Worm (Caenorhabditis elegans) whole organism, L3 larva: Measurements from ENCODE around the gene Y62H9A.15.
A peak's percentile ranks its signal among the peaks of the same experiment; 100 is the strongest.

Experiments
- R02D3.7 ChIP-seq: fragments of 150-350 bp; optimal IDR thresholded peaks from 2 replicates; lab custom pipeline; 2014; ENCODE audit warnings: missing biosample characterization, missing genetic modification characterization
- ZK546.5 ChIP-seq: sonication (generic microtip); optimal IDR thresholded peaks from 2 replicates; lab custom pipeline; 2017; ENCODE audit warnings: missing biosample characterization, missing genetic modification characterization
- ama-1 ChIP-seq: fragments of 150-350 bp; optimal IDR thresholded peaks from 2 replicates; lab custom pipeline; 2018
- ceh-16 ChIP-seq: sonication (generic microtip); optimal IDR thresholded peaks from 2 replicates; lab custom pipeline; 2017; ENCODE audit warnings: missing biosample characterization, missing genetic modification characterization
- ceh-28 ChIP-seq: fragments of 150-350 bp; optimal IDR thresholded peaks from 2 replicates; lab custom pipeline; 2014; ENCODE audit warnings: missing biosample characterization, missing genetic modification reagents, missing genetic modification characterization
- ceh-9 ChIP-seq: sonication (generic microtip); optimal IDR thresholded peaks from 2 replicates; lab custom pipeline; 2018; ENCODE audit warnings: missing biosample characterization, missing genetic modification characterization
- egl-5 ChIP-seq: fragments of 150-350 bp; optimal IDR thresholded peaks from 2 replicates; lab custom pipeline; 2017; ENCODE audit warnings: missing biosample characterization, missing genetic modification reagents, missing genetic modification characterization, inconsistent platforms
- elt-1 ChIP-seq: fragments of 150-350 bp; optimal IDR thresholded peaks from 2 replicates; lab custom pipeline; 2014; ENCODE audit warnings: missing biosample characterization, missing genetic modification characterization
- elt-2 ChIP-seq: sonication (generic microtip); optimal IDR thresholded peaks from 2 replicates; lab custom pipeline; 2016; ENCODE audit warnings: missing genetic modification reagents, mild to moderate bottlenecking, missing genetic modification characterization, missing compliant biosample characterization
- elt-3 ChIP-seq, 3 experiments: fragments of 150-350 bp in 1 of 3; sonication (generic microtip) in 2 of 3; optimal IDR thresholded peaks; 2 replicates in 2 of 3; 4 replicates in 1 of 3; lab custom pipeline; 2014 to 2017; ENCODE audit warnings: missing biosample characterization in 3 of 3, missing genetic modification characterization in 3 of 3
- eor-1 ChIP-seq, 2 experiments: fragments of 150-350 bp; optimal IDR thresholded peaks; 2 replicates each; lab custom pipeline; 2014 to 2018; ENCODE audit warnings: missing biosample characterization in 2 of 2, missing genetic modification characterization in 2 of 2
- fkh-2 ChIP-seq: fragments of 150-350 bp; optimal IDR thresholded peaks from 2 replicates; lab custom pipeline; 2014; ENCODE audit warnings: missing biosample characterization, missing genetic modification reagents, missing genetic modification characterization
- fos-1 ChIP-seq: fragments of 150-350 bp; optimal IDR thresholded peaks from 2 replicates; lab custom pipeline; 2014; ENCODE audit warnings: missing biosample characterization, missing genetic modification characterization
- hmg-11 ChIP-seq: sonication (generic microtip); optimal IDR thresholded peaks from 2 replicates; lab custom pipeline; 2016; ENCODE audit warnings: missing genetic modification characterization, missing compliant biosample characterization
- lin-15B ChIP-seq: fragments of 150-350 bp; optimal IDR thresholded peaks from 2 replicates; lab custom pipeline; 2014; ENCODE audit warnings: missing biosample characterization, missing genetic modification characterization
- lin-39 ChIP-seq: fragments of 150-350 bp; optimal IDR thresholded peaks from 2 replicates; lab custom pipeline; 2018; ENCODE audit warnings: missing biosample characterization, missing genetic modification reagents, missing genetic modification characterization
- lsy-12 ChIP-seq: sonication (generic microtip); optimal IDR thresholded peaks from 2 replicates; lab custom pipeline; 2016; ENCODE audit warnings: mild to moderate bottlenecking, missing genetic modification characterization, missing compliant biosample characterization
- mdl-1 ChIP-seq: fragments of 150-350 bp; optimal IDR thresholded peaks from 2 replicates; lab custom pipeline; 2014; ENCODE audit warnings: missing biosample characterization, missing genetic modification characterization
- mml-1 ChIP-seq: fragments of 150-350 bp; sonication (generic microtip); optimal IDR thresholded peaks from 3 replicates; lab custom pipeline; 2014; ENCODE audit warnings: missing biosample characterization, missing genetic modification characterization
- nfya-1 ChIP-seq: sonication (generic microtip); optimal IDR thresholded peaks from 2 replicates; lab custom pipeline; 2017; ENCODE audit warnings: missing genetic modification characterization, mild to moderate bottlenecking, missing compliant biosample characterization, antibody characterized with exemption, moderate library complexity; ENCODE audit not compliant: insufficient read depth
- nhr-11 ChIP-seq: fragments of 150-350 bp; optimal IDR thresholded peaks from 2 replicates; lab custom pipeline; 2014; ENCODE audit warnings: missing biosample characterization, missing genetic modification characterization
- nhr-12 ChIP-seq: fragments of 150-350 bp; optimal IDR thresholded peaks from 2 replicates; lab custom pipeline; 2014; ENCODE audit warnings: missing biosample characterization, missing genetic modification characterization
- nhr-23 ChIP-seq: fragments of 150-350 bp; optimal IDR thresholded peaks from 2 replicates; lab custom pipeline; 2014; ENCODE audit warnings: missing biosample characterization, missing genetic modification reagents, missing genetic modification characterization
- nhr-28 ChIP-seq: fragments of 150-350 bp; optimal IDR thresholded peaks from 2 replicates; lab custom pipeline; 2014; ENCODE audit warnings: missing biosample characterization, missing genetic modification characterization
- nhr-67 ChIP-seq: fragments of 150-350 bp; optimal IDR thresholded peaks from 2 replicates; lab custom pipeline; 2014; ENCODE audit warnings: missing biosample characterization, missing genetic modification characterization
- nhr-76 ChIP-seq: fragments of 150-350 bp; sonication (generic microtip); optimal IDR thresholded peaks from 5 replicates; lab custom pipeline; 2014; ENCODE audit warnings: missing biosample characterization, missing genetic modification characterization
- nhr-77 ChIP-seq: fragments of 150-350 bp; optimal IDR thresholded peaks from 2 replicates; lab custom pipeline; 2014; ENCODE audit warnings: missing biosample characterization, missing genetic modification characterization
- pha-4 ChIP-seq: fragments of 150-350 bp; optimal IDR thresholded peaks from 2 replicates; lab custom pipeline; 2014; ENCODE audit warnings: missing biosample characterization, missing genetic modification reagents, missing genetic modification characterization
- pqm-1 ChIP-seq: fragments of 150-350 bp; optimal IDR thresholded peaks from 2 replicates; lab custom pipeline; 2017; ENCODE audit warnings: missing biosample characterization, missing genetic modification characterization, inconsistent platforms
- sea-2 ChIP-seq: fragments of 150-350 bp; sonication (generic microtip); optimal IDR thresholded peaks from 4 replicates; lab custom pipeline; 2014; ENCODE audit warnings: missing biosample characterization, missing genetic modification reagents, missing genetic modification characterization
- skn-1 ChIP-seq: fragments of 150-350 bp; optimal IDR thresholded peaks from 2 replicates; lab custom pipeline; 2014; ENCODE audit warnings: missing biosample characterization, missing genetic modification characterization
- tbx-2 ChIP-seq: sonication (generic microtip); optimal IDR thresholded peaks from 2 replicates; lab custom pipeline; 2016; ENCODE audit warnings: mild to moderate bottlenecking, missing genetic modification characterization, missing compliant biosample characterization
- unc-39 ChIP-seq: sonication (generic microtip); optimal IDR thresholded peaks from 4 replicates; lab custom pipeline; 2017; ENCODE audit warnings: missing biosample characterization, missing genetic modification characterization
- unc-62 ChIP-seq: fragments of 150-350 bp; sonication (generic microtip); optimal IDR thresholded peaks from 4 replicates; lab custom pipeline; 2014; ENCODE audit warnings: missing biosample characterization, missing genetic modification reagents, missing genetic modification characterization
- zag-1 ChIP-seq: fragments of 150-350 bp; optimal IDR thresholded peaks from 2 replicates; lab custom pipeline; 2014; ENCODE audit warnings: missing biosample characterization, missing genetic modification characterization
- ztf-11 ChIP-seq: fragments of 150-350 bp; optimal IDR thresholded peaks from 2 replicates; lab custom pipeline; 2014; ENCODE audit warnings: missing biosample characterization, missing genetic modification characterization

Y62H9A.15 gene

DNA sequence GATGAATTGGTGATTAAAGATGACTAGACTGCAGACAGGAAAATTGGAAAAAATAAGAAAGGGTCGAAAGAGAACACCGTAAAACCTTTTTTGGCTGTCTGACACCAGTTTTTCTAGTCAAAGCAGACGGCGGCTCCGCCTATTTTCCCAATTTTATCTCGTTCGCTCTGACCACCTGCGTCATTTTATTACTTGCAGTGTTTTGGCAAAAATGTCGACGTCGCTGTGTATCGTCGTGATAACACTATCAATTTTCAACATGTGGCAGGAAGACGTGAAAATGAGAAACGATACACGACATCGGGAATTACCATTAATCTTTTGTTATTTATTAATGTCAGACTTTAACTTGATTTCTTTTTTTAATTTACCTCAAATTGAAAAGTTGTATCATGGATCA lies at the start of gene Y62H9A.15:
Gene Y62H9A.15 (minus strand): TSS at position 100 of the 400 bp plus-strand sequence.
- TF ChIP-seq elt-2 (tag; lab: Kevin White, UChicago) = peak; percentile 73
- TF ChIP-seq nhr-12 = no peak
- no peak for TF ChIP-seq pha-4 (tag; lab: Kevin White, UChicago)
- no peak for TF ChIP-seq ama-1 (lab: Kevin White, UChicago)

DNA sequence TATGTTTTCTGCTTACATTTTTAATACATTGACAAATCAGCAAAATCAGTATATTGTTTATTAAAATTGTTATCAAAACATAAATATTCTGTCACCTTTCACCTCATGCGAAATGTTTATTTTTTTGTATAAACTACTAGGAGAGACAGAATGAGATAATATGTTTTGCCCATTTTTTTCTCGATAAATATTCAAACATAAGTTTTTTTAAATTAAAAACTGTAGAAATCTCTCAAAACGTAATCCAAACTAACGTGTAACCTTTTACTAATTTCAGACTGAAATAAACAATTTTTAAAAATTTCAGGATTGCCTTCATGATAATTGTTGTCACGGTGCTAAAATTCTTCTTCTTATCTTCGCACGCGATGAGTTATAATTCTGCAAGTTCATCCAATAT lies 47.3 kb upstream of the Y62H9A.15 start, which contains the start of gene T08D10.5:
Gene T08D10.5 (plus strand): TSS at position 301 of the 400 bp plus-strand sequence.
- TF ChIP-seq hmg-11 (tag; lab: Kevin White, UChicago) = no peak
- TF ChIP-seq fos-1 (tag; lab: Kevin White, UChicago) = no peak
- no peak for TF ChIP-seq R02D3.7
- no peak for TF ChIP-seq lsy-12 (tag; lab: Kevin White, UChicago)
- TF ChIP-seq sea-2 (GFP tag; lab: Kevin White, UChicago) = no peak
- no peak for TF ChIP-seq nhr-23 (tag; lab: Kevin White, UChicago)
- TF ChIP-seq egl-5 = no peak
- no peak for TF ChIP-seq tbx-2 (tag; lab: Kevin White, UChicago)
- TF ChIP-seq, all 47 proteins: peak for 0

DNA sequence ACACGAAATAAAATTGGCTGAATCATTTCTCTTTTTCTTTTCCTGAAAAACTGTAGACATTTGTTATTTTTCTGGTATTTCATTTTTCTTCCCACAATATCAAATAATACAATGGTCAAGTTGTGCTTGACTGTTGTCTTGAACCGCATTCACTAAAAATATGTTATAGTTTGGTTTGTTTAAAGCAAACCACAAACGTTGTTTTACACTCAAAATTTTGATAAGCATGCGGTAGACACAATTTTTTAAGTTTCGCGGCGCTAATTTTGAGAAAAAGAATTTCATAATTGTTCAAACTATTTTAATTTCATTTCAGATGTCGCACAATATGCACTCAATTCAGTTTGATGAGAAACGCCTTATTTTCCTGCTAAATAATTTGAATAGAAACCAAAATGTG lies 45.2 kb upstream of the Y62H9A.15 start, which contains the start of gene T08D10.3:
Gene T08D10.3 (plus strand): TSS at position 301 of the 400 bp plus-strand sequence.
- TF ChIP-seq lin-39 (tag; lab: Kevin White, UChicago) (no peak), mml-1 (tag; lab: Kevin White, UChicago) (no peak), ceh-28 (tag; lab: Kevin White, UChicago) (no peak), pqm-1 (tag; lab: Kevin White, UChicago) (no peak), nhr-12 (no peak), egl-5 (no peak), elt-1 (tag; lab: Kevin White, UChicago) (no peak), unc-62 (GFP tag; lab: Kevin White, UChicago) (no peak), unc-39 (tag; lab: Kevin White, UChicago) (no peak), eor-1 (tag; optimal IDR thresholded peaks at IDR 0.05; lab: Kevin White, UChicago) (no peak), ZK546.5 (tag; lab: Kevin White, UChicago) (no peak), nhr-67 (tag; lab: Kevin White, UChicago) (no peak), nhr-77 (tag; lab: Kevin White, UChicago) (no peak), zag-1 (tag; lab: Kevin White, UChicago) (no peak)

DNA sequence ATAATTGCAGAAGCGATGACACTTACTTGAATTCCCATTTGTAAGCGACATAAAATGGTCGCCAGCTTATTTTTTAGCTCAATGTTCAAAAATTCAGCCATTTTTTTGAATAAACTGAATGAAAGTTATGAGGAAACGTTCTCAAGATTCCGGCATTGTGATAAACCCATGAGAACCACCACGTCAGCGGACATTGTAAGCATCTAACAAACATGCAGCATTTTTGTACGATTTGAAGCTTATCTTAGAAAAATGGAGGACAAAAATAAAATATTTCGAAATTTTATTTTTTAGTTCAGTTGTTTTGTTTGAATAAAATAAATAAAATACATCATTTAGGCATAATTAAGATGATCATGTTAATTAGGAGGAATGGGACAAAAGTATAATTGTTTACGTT lies 43.3 kb upstream of the Y62H9A.15 start, which contains the start of gene T08D10.4:
Gene T08D10.4 (minus strand): TSS at position 101 of the 400 bp plus-strand sequence.
- TF ChIP-seq ceh-9 (tag; lab: Kevin White, UChicago) (no peak), eor-1 (tag; optimal IDR thresholded peaks at IDR 0.05; lab: Kevin White, UChicago) (no peak), unc-39 (tag; lab: Kevin White, UChicago) (no peak), nhr-28 (tag; lab: Kevin White, UChicago) (no peak), nhr-67 (tag; lab: Kevin White, UChicago) (no peak), ama-1 (lab: Kevin White, UChicago) (no peak), ceh-28 (tag; lab: Kevin White, UChicago) (no peak), tbx-2 (tag; lab: Kevin White, UChicago) (no peak)
- TF ChIP-seq, all 47 proteins: peak for 0

DNA sequence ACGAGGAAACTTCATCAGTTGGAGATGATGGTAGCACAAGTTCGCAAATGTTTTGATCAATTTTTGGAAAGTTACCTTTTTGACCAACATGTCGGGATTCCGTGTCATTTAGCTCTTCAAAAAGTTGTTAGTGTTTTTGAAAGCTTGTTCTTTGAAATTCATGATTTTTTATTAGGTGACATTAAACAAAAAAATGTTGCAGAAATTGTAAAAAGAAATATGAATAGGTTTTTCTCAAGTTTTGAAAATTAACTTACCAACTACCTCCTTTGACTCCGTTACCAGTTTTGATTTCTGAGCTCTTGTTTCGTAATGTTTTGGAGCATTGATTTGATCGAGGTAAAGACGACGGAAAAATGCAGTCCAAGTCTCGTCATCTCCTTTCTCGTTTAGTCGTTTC lies 42.2 kb upstream of the Y62H9A.15 start:
- TF ChIP-seq elt-2 (tag; lab: Kevin White, UChicago) (no peak), pqm-1 (tag; lab: Kevin White, UChicago) (no peak), ZK546.5 (tag; lab: Kevin White, UChicago) (no peak), sea-2 (GFP tag; lab: Kevin White, UChicago) (no peak), fos-1 (tag; lab: Kevin White, UChicago) (no peak), nhr-11 (tag; lab: Kevin White, UChicago) (no peak), mdl-1 (tag; lab: Kevin White, UChicago) (no peak), tbx-2 (tag; lab: Kevin White, UChicago) (no peak), lin-39 (tag; lab: Kevin White, UChicago) (no peak), egl-5 (no peak), nhr-77 (tag; lab: Kevin White, UChicago) (no peak), hmg-11 (tag; lab: Kevin White, UChicago) (no peak)

DNA sequence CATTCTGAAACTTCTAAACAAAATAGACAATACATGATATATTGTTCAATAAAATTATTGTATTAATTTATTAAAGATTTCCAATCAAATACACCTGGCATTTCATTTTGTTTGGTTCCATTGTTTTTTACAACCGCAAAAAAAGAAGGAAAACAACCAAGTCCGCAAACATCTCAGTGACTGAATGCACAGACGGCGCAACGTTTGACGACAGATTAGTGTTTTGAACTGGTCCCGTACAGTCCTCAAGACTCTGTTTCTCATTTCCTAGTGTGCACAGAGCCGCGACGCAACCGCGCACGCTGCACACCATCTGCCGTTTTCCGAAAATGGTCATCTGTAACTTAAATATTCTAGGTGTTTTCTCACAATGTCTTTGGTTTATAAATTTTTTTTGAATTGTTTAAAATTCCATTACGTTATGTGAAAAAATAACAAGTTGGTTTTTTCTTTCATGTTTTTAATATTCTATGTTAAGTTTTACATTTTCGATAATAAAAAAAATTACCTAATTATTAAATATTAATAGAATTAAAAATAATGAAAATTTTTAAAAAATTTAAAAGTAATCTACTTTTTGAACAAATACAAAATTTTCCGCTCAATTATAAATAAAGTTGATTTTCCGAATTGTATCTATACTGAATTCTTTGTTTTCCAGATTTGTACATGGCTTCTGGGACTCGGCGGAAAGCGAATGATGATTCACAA lies 38.4 kb upstream of the Y62H9A.15 start, which contains the start of gene lsd-1:
Gene lsd-1 (plus strand): TSS at position 661 of the 711 bp plus-strand sequence.
- TF ChIP-seq eor-1 (tag; optimal IDR thresholded peaks at IDR 0.05; lab: Kevin White, UChicago) = no peak
- no peak for TF ChIP-seq nfya-1 (tag; lab: Kevin White, UChicago)
- TF ChIP-seq pqm-1 (tag; lab: Kevin White, UChicago) = no peak
- no peak for TF ChIP-seq lsy-12 (tag; lab: Kevin White, UChicago)
- TF ChIP-seq unc-39 (tag; lab: Kevin White, UChicago) = no peak
- TF ChIP-seq unc-62 (GFP tag; lab: Kevin White, UChicago) = no peak
- no peak for TF ChIP-seq lin-15B (tag; lab: Kevin White, UChicago)
- peak; percentile 50 for TF ChIP-seq pha-4 (tag; lab: Kevin White, UChicago)
- no peak for TF ChIP-seq nhr-76 (tag; lab: Kevin White, UChicago)
- TF ChIP-seq fkh-2 (tag; lab: Kevin White, UChicago) = no peak
- TF ChIP-seq nhr-12 = no peak
- no peak for TF ChIP-seq egl-5
- TF ChIP-seq tbx-2 (tag; lab: Kevin White, UChicago) = no peak
- TF ChIP-seq hmg-11 (tag; lab: Kevin White, UChicago) = peak; percentile 64
- no peak for TF ChIP-seq ZK546.5 (tag; lab: Kevin White, UChicago)
- no peak for TF ChIP-seq elt-3 (tag; optimal IDR thresholded peaks at IDR 0.05; lab: Kevin White, UChicago)
- peak; percentile 6 for TF ChIP-seq elt-2 (tag; lab: Kevin White, UChicago)
- TF ChIP-seq nhr-77 (tag; lab: Kevin White, UChicago) = no peak
- TF ChIP-seq ztf-11 (tag; lab: Kevin White, UChicago) = no peak
- TF ChIP-seq zag-1 (tag; lab: Kevin White, UChicago) = no peak
- TF ChIP-seq skn-1 = no peak
- TF ChIP-seq ama-1 (lab: Kevin White, UChicago) = no peak
- TF ChIP-seq ceh-16 (tag; lab: Kevin White, UChicago) = no peak
